Worm (Caenorhabditis elegans) whole organism, mixed stage, embryonic: ENCODE data around the gene F18A1.7.

Experiments
- ceh-39 ChIP-seq: fragments of 150-350 bp; optimal IDR thresholded peaks from 2 replicates; lab custom pipeline; 2014; ENCODE audit warnings: missing biosample characterization, missing genetic modification characterization
- lin-13 ChIP-seq: fragments of 150-350 bp; optimal IDR thresholded peaks from 2 replicates; lab custom pipeline; 2014; ENCODE audit warnings: missing biosample characterization, missing genetic modification characterization
- snpc-4 ChIP-seq: fragments of 150-350 bp; optimal IDR thresholded peaks from 2 replicates; lab custom pipeline; 2014; ENCODE audit warnings: missing biosample characterization, missing genetic modification characterization
- unc-62 ChIP-seq: fragments of 150-350 bp; optimal IDR thresholded peaks from 2 replicates; lab custom pipeline; 2014; ENCODE audit warnings: missing biosample characterization, missing genetic modification reagents, missing genetic modification characterization
- ztf-11 ChIP-seq: fragments of 150-350 bp; optimal IDR thresholded peaks from 2 replicates; lab custom pipeline; 2014; ENCODE audit warnings: missing biosample characterization, missing genetic modification characterization

DNA sequence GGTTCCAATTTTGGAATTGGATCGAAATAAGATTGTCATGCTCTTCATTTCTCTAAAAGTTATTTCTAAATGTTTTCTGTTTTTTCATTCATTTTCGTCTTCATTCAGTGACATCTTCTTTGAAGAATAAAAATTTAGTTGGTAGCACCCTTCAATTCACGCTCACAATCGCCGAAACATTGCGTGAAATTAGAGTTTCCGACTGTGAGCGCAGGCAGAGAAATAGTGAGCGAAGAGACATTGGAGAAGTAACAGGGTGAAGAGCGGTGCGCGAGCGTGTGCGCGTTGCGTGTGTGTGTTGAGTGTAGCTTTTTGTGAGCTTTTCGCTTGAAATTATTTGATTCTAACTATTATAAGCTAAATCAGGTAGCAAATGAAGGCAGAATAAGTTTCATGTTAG lies 5.9 kb upstream of the F18A1.7 start:
- TF ChIP-seq lin-13 (tag; lab: Kevin White, UChicago) (peak; percentile 26), unc-62 (GFP tag; lab: Kevin White, UChicago) (no peak), ztf-11 (no peak), ceh-39 (tag; lab: Kevin White, UChicago) (no peak), snpc-4 (no peak)
